Worm (Caenorhabditis elegans): ENCODE results near the gene asps-1.

The asps-1 gene

ce11 chrV:10319434-10319833 lies 2.2 kb upstream of the asps-1 start, which contains the start of gene B0024.11:
TSS of gene B0024.11 (minus strand) at chrV:10319534.
- TF ChIP-seq flt-1 (GFP tag; IDR thresholded peaks at IDR 0.05) (no peak), ref-1 (GFP tag; conservative IDR thresholded peaks at IDR 0.05) (no peak), ztf-23 (GFP tag; IDR thresholded peaks at IDR 0.05) (no peak), med-1 (GFP tag; optimal IDR thresholded peaks at IDR 0.05; ENCODE audit: insufficient read depth) (no peak), tab-1 (GFP tag; IDR thresholded peaks at IDR 0.05) (no peak), klf-2 (GFP tag; conservative IDR thresholded peaks at IDR 0.05) (no peak), ztf-29 (GFP tag; IDR thresholded peaks at IDR 0.05) (no peak), cog-1 (tag; optimal IDR thresholded peaks at IDR 0.05) (no peak), T22C8.4 (GFP tag; IDR thresholded peaks at IDR 0.05) (no peak)

ce11 chrV:10314371-10314770 lies 2.8 kb downstream of the asps-1 start, which contains the start of gene trx-2:
TSS of gene trx-2 (plus strand) at chrV:10314671.
- TF ChIP-seq med-1 (GFP tag; optimal IDR thresholded peaks at IDR 0.05; ENCODE audit: insufficient read depth): no peak

- TF ChIP-seq T22C8.4 (GFP tag; IDR thresholded peaks at IDR 0.05) (no peak), flt-1 (GFP tag; IDR thresholded peaks at IDR 0.05) (no peak), ref-1 (GFP tag; conservative IDR thresholded peaks at IDR 0.05) (no peak), tab-1 (GFP tag; IDR thresholded peaks at IDR 0.05) (no peak), ztf-29 (GFP tag; IDR thresholded peaks at IDR 0.05) (no peak), cog-1 (tag; optimal IDR thresholded peaks at IDR 0.05) (no peak), ztf-23 (GFP tag; IDR thresholded peaks at IDR 0.05) (no peak), med-1 (GFP tag; optimal IDR thresholded peaks at IDR 0.05; ENCODE audit: insufficient read depth) (no peak), klf-2 (GFP tag; conservative IDR thresholded peaks at IDR 0.05) (no peak)
Measured at ce11 chrV:10313953-10314352, 3.2 kb downstream of the asps-1 start, which contains the start of gene gcy-6. TSS of gene gcy-6 (minus strand) at chrV:10314053.

- no peak for TF ChIP-seq ztf-23 (GFP tag; IDR thresholded peaks at IDR 0.05)
- TF ChIP-seq flt-1 (GFP tag; IDR thresholded peaks at IDR 0.05): no peak
- no peak for TF ChIP-seq ztf-29 (GFP tag; IDR thresholded peaks at IDR 0.05)
- no peak for TF ChIP-seq cog-1 (tag; optimal IDR thresholded peaks at IDR 0.05)
- no peak for TF ChIP-seq T22C8.4 (GFP tag; IDR thresholded peaks at IDR 0.05)
- no peak for TF ChIP-seq tab-1 (GFP tag; IDR thresholded peaks at IDR 0.05)
- TF ChIP-seq ref-1 (GFP tag; conservative IDR thresholded peaks at IDR 0.05): no peak
- no peak for TF ChIP-seq med-1 (GFP tag; optimal IDR thresholded peaks at IDR 0.05; ENCODE audit: insufficient read depth)
- no peak for TF ChIP-seq klf-2 (GFP tag; conservative IDR thresholded peaks at IDR 0.05)
Measured at ce11 chrV:10307283-10307682, 9.9 kb downstream of the asps-1 start, which contains the start of gene che-12. TSS of gene che-12 (minus strand) at chrV:10307383.

- TF ChIP-seq ref-1 (GFP tag; conservative IDR thresholded peaks at IDR 0.05): no peak
- TF ChIP-seq med-1 (GFP tag; optimal IDR thresholded peaks at IDR 0.05; ENCODE audit: insufficient read depth): no peak
- no peak for TF ChIP-seq cog-1 (tag; optimal IDR thresholded peaks at IDR 0.05)
- TF ChIP-seq tab-1 (GFP tag; IDR thresholded peaks at IDR 0.05): no peak
- TF ChIP-seq ztf-23 (GFP tag; IDR thresholded peaks at IDR 0.05): no peak
- TF ChIP-seq T22C8.4 (GFP tag; IDR thresholded peaks at IDR 0.05): no peak
Measured at ce11 chrV:10297099-10297498, 20.1 kb downstream of the asps-1 start, which contains the start of gene B0024.4. TSS of gene B0024.4 (plus strand) at chrV:10297399.

ce11 chrV:10294549-10294948 lies 22.6 kb downstream of the asps-1 start, which contains the start of gene col-150:
TSS of gene col-150 (minus strand) at chrV:10294649.
- TF ChIP-seq ref-1 (GFP tag; conservative IDR thresholded peaks at IDR 0.05): no peak
- TF ChIP-seq ztf-23 (GFP tag; IDR thresholded peaks at IDR 0.05): no peak
- no peak for TF ChIP-seq T22C8.4 (GFP tag; IDR thresholded peaks at IDR 0.05)

- no peak for TF ChIP-seq tab-1 (GFP tag; IDR thresholded peaks at IDR 0.05)
- TF ChIP-seq ztf-23 (GFP tag; IDR thresholded peaks at IDR 0.05): no peak
- TF ChIP-seq ztf-29 (GFP tag; IDR thresholded peaks at IDR 0.05): no peak
- no peak for TF ChIP-seq med-1 (GFP tag; optimal IDR thresholded peaks at IDR 0.05; ENCODE audit: insufficient read depth)
- no peak for TF ChIP-seq cog-1 (tag; optimal IDR thresholded peaks at IDR 0.05)
- TF ChIP-seq flt-1 (GFP tag; IDR thresholded peaks at IDR 0.05): no peak
- no peak for TF ChIP-seq T22C8.4 (GFP tag; IDR thresholded peaks at IDR 0.05)
- TF ChIP-seq ref-1 (GFP tag; conservative IDR thresholded peaks at IDR 0.05): no peak
- TF ChIP-seq klf-2 (GFP tag; conservative IDR thresholded peaks at IDR 0.05): no peak
Measured at ce11 chrV:10292819-10293357, 24.3 kb downstream of the asps-1 start, which contains the start of gene col-149. TSS of gene col-149 (minus strand) at chrV:10292869.

- TF ChIP-seq tab-1 (GFP tag; IDR thresholded peaks at IDR 0.05) (no peak), ztf-23 (GFP tag; IDR thresholded peaks at IDR 0.05) (no peak), cog-1 (tag; optimal IDR thresholded peaks at IDR 0.05) (no peak), T22C8.4 (GFP tag; IDR thresholded peaks at IDR 0.05) (no peak), med-1 (GFP tag; optimal IDR thresholded peaks at IDR 0.05; ENCODE audit: insufficient read depth) (no peak), ref-1 (GFP tag; conservative IDR thresholded peaks at IDR 0.05) (no peak), ztf-29 (GFP tag; IDR thresholded peaks at IDR 0.05) (no peak)
Measured at ce11 chrV:10291848-10292247, 25.3 kb downstream of the asps-1 start.

ce11 chrV:10289743-10290142 lies 27.5 kb downstream of the asps-1 start, which contains the start of gene B0024.15:
TSS of gene B0024.15 (plus strand) at chrV:10290043.
- TF ChIP-seq ztf-23 (GFP tag; IDR thresholded peaks at IDR 0.05): no peak
- TF ChIP-seq cog-1 (tag; optimal IDR thresholded peaks at IDR 0.05): no peak
- TF ChIP-seq tab-1 (GFP tag; IDR thresholded peaks at IDR 0.05): no peak
- TF ChIP-seq med-1 (GFP tag; optimal IDR thresholded peaks at IDR 0.05; ENCODE audit: insufficient read depth): no peak
- TF ChIP-seq T22C8.4 (GFP tag; IDR thresholded peaks at IDR 0.05): no peak
- no peak for TF ChIP-seq ztf-29 (GFP tag; IDR thresholded peaks at IDR 0.05)
- no peak for TF ChIP-seq flt-1 (GFP tag; IDR thresholded peaks at IDR 0.05)
- no peak for TF ChIP-seq ref-1 (GFP tag; conservative IDR thresholded peaks at IDR 0.05)
- TF ChIP-seq klf-2 (GFP tag; conservative IDR thresholded peaks at IDR 0.05): no peak

- TF ChIP-seq flt-1 (GFP tag; IDR thresholded peaks at IDR 0.05) (no peak), tab-1 (GFP tag; IDR thresholded peaks at IDR 0.05) (no peak), ztf-23 (GFP tag; IDR thresholded peaks at IDR 0.05) (no peak), klf-2 (GFP tag; conservative IDR thresholded peaks at IDR 0.05) (no peak), ztf-29 (GFP tag; IDR thresholded peaks at IDR 0.05) (no peak), ref-1 (GFP tag; conservative IDR thresholded peaks at IDR 0.05) (no peak), T22C8.4 (GFP tag; IDR thresholded peaks at IDR 0.05) (no peak), med-1 (GFP tag; optimal IDR thresholded peaks at IDR 0.05; ENCODE audit: insufficient read depth) (no peak), cog-1 (tag; optimal IDR thresholded peaks at IDR 0.05) (no peak)
Measured at ce11 chrV:10287260-10287659, 29.9 kb downstream of the asps-1 start, which contains the start of gene B0024.3. TSS of gene B0024.3 (plus strand) at chrV:10287560.

Measured in whole organism, midembryonic.